Worm (Caenorhabditis elegans) whole organism, L4 larva: Measurements from ENCODE around the gene F32B6.4.
A peak's percentile ranks its signal among the peaks of the same experiment; 100 is the strongest.

Experiments used
- F10B5.3 ChIP-seq: sonication (generic microtip); optimal IDR thresholded peaks from 2 replicates; lab custom pipeline; 2016; ENCODE audit warnings: mild to moderate bottlenecking, missing genetic modification characterization, missing compliant biosample characterization
- F37D6.2 ChIP-seq: sonication (generic microtip); optimal IDR thresholded peaks from 2 replicates; lab custom pipeline; 2016; ENCODE audit warnings: mild to moderate bottlenecking, missing genetic modification characterization, missing compliant biosample characterization
- F49E8.2 ChIP-seq: sonication (generic microtip); optimal IDR thresholded peaks from 2 replicates; lab custom pipeline; 2016; ENCODE audit warnings: missing compliant biosample characterization, mild to moderate bottlenecking, missing genetic modification characterization, borderline replicate concordance
- Y105C5A.15 ChIP-seq: fragments of 200-800 bp; sonication (Bioruptor generic); IDR thresholded peaks from 2 replicates; pipeline ENCODE4 v1.3.6; 2022; ENCODE audit warnings: missing genetic modification characterization, missing compliant biosample characterization
- Y48G9A.11 ChIP-seq: fragments of 200-800 bp; sonication (Bioruptor generic); IDR thresholded peaks from 2 replicates; pipeline ENCODE4 v1.3.6; 2022; ENCODE audit warnings: missing genetic modification reagents, missing genetic modification characterization, missing compliant biosample characterization
- ZK546.5 ChIP-seq, 2 experiments: sonication (generic microtip); optimal IDR thresholded peaks; 2 replicates each; lab custom pipeline; 2017; ENCODE audit warnings: missing biosample characterization in 2 of 2, missing genetic modification characterization in 2 of 2
- ama-1 ChIP-seq: fragments of 150-350 bp; optimal IDR thresholded peaks from 2 replicates; lab custom pipeline; 2014; ENCODE audit warnings: inconsistent platforms, mixed read lengths
- arid-1 ChIP-seq: fragments of 200-800 bp; sonication (Bioruptor generic); conservative IDR thresholded peaks from 2 replicates; pipeline ENCODE4 v1.3.6; 2022; ENCODE audit warnings: missing genetic modification reagents, missing genetic modification characterization, missing compliant biosample characterization
- ceh-82 ChIP-seq: sonication (generic microtip); optimal IDR thresholded peaks from 2 replicates; lab custom pipeline; 2017; ENCODE audit warnings: missing biosample characterization, missing genetic modification characterization
- ces-1 ChIP-seq: fragments of 150-350 bp; sonication (generic microtip); optimal IDR thresholded peaks from 4 replicates; lab custom pipeline; 2014; ENCODE audit warnings: missing biosample characterization, missing genetic modification reagents, missing genetic modification characterization
- dmd-6 ChIP-seq: fragments of 200-800 bp; sonication (Bioruptor generic); IDR thresholded peaks from 2 replicates; pipeline ENCODE4 v1.3.6; 2022; ENCODE audit warnings: missing genetic modification reagents, missing genetic modification characterization, missing compliant biosample characterization
- dmd-9 ChIP-seq: fragments of 200-800 bp; sonication (Bioruptor generic); IDR thresholded peaks from 2 replicates; pipeline ENCODE4 v1.3.6; 2022; ENCODE audit warnings: missing genetic modification reagents, missing genetic modification characterization, missing compliant biosample characterization
- dpl-1 ChIP-seq: fragments of 150-350 bp; optimal IDR thresholded peaks from 2 replicates; lab custom pipeline; 2014; ENCODE audit warnings: missing biosample characterization, missing genetic modification reagents, missing genetic modification characterization
- duxl-1 ChIP-seq: sonication (generic microtip); optimal IDR thresholded peaks from 2 replicates; lab custom pipeline; 2016; ENCODE audit warnings: mild to moderate bottlenecking, missing genetic modification characterization, moderate library complexity, missing compliant biosample characterization; ENCODE audit not compliant: poor library complexity
- fkh-10 ChIP-seq: fragments of 150-350 bp; optimal IDR thresholded peaks from 2 replicates; lab custom pipeline; 2014; ENCODE audit warnings: missing biosample characterization, missing genetic modification reagents, missing genetic modification characterization
- hif-1 ChIP-seq, 2 experiments: sonication (generic microtip); optimal IDR thresholded peaks; 2 replicates each; lab custom pipeline; 2016 to 2017; ENCODE audit warnings: missing compliant biosample characterization in 2 of 2, missing genetic modification characterization in 2 of 2, missing genetic modification reagents in 2 of 2, missing genotype in 2 of 2, mild to moderate bottlenecking in 1 of 2
- hlh-30 ChIP-seq: sonication (generic microtip); optimal IDR thresholded peaks from 2 replicates; lab custom pipeline; 2017; ENCODE audit warnings: antibody characterized with exemption, mild to moderate bottlenecking, missing genetic modification characterization, missing compliant biosample characterization; ENCODE audit not compliant: insufficient read depth
- lin-1 ChIP-seq: fragments of 200-800 bp; sonication (Bioruptor generic); IDR thresholded peaks from 2 replicates; pipeline ENCODE4 v1.3.6; 2022; ENCODE audit warnings: missing genetic modification reagents, missing genetic modification characterization, missing compliant biosample characterization
- lin-13 ChIP-seq: fragments of 150-350 bp; optimal IDR thresholded peaks from 2 replicates; lab custom pipeline; 2014; ENCODE audit warnings: missing biosample characterization, missing genetic modification reagents, missing genetic modification characterization
- lin-15B ChIP-seq: fragments of 150-350 bp; sonication (generic microtip); optimal IDR thresholded peaks from 3 replicates; lab custom pipeline; 2014; ENCODE audit warnings: missing biosample characterization, missing genetic modification characterization
- lin-39 ChIP-seq: fragments of 150-350 bp; optimal IDR thresholded peaks from 2 replicates; lab custom pipeline; 2014; ENCODE audit warnings: missing biosample characterization, missing genetic modification reagents, missing genetic modification characterization
- madf-5 ChIP-seq, 2 experiments: fragments of 200-800 bp; sonication (Bioruptor generic); IDR thresholded peaks; 2 replicates each; pipeline ENCODE4 v1.3.6; 2022; ENCODE audit warnings: missing compliant biosample characterization in 2 of 2, missing genetic modification characterization in 2 of 2
- madf-9 ChIP-seq: fragments of 200-800 bp; sonication (Bioruptor generic); conservative IDR thresholded peaks from 2 replicates; pipeline ENCODE4 v1.3.6; 2022; ENCODE audit warnings: missing genetic modification reagents, missing genetic modification characterization, missing compliant biosample characterization
- mep-1 ChIP-seq: fragments of 150-350 bp; sonication (generic microtip); optimal IDR thresholded peaks from 3 replicates; lab custom pipeline; 2014; ENCODE audit warnings: missing biosample characterization, missing genetic modification characterization
- nhr-11 ChIP-seq: fragments of 150-350 bp; optimal IDR thresholded peaks from 2 replicates; lab custom pipeline; 2014; ENCODE audit warnings: missing biosample characterization, missing genetic modification characterization
- nhr-111 ChIP-seq: fragments of 200-800 bp; sonication (Bioruptor generic); optimal IDR thresholded peaks from 2 replicates; lab custom pipeline; 2018; ENCODE audit warnings: mild to moderate bottlenecking, missing genetic modification characterization, missing compliant biosample characterization
- nhr-28 ChIP-seq: fragments of 150-350 bp; optimal IDR thresholded peaks from 2 replicates; lab custom pipeline; 2014; ENCODE audit warnings: missing biosample characterization, missing genetic modification characterization
- pha-4 ChIP-seq, 2 experiments: fragments of 150-350 bp in 1 of 2; fragments of 200-800 bp in 1 of 2; sonication (Bioruptor generic) in 1 of 2; IDR thresholded peaks in 1 of 2; optimal IDR thresholded peaks in 1 of 2; 2 replicates each; pipeline versions ENCODE4 v1.3.6 to Lab custom; 2014 to 2022; ENCODE audit warnings: missing genetic modification characterization in 2 of 2, missing genetic modification reagents in 2 of 2, missing biosample characterization in 1 of 2, missing compliant biosample characterization in 1 of 2
- sdz-12 ChIP-seq: fragments of 200-800 bp; sonication (Bioruptor generic); optimal IDR thresholded peaks from 2 replicates; lab custom pipeline; 2018; ENCODE audit warnings: mild to moderate bottlenecking, missing genetic modification characterization, missing compliant biosample characterization
- snpc-4 ChIP-seq: fragments of 150-350 bp; optimal IDR thresholded peaks from 2 replicates; lab custom pipeline; 2014; ENCODE audit warnings: missing biosample characterization, missing genetic modification characterization
- unc-62 ChIP-seq, 3 experiments: fragments of 150-350 bp in 1 of 3; sonication (generic microtip); optimal IDR thresholded peaks in 2 of 3; peaks in 1 of 3; 1 replicate in 1 of 3; 2 replicates in 2 of 3; lab custom pipeline; 2014 to 2017; ENCODE audit warnings: missing biosample characterization in 3 of 3, missing genetic modification characterization in 3 of 3, missing genetic modification reagents in 3 of 3, missing genotype in 1 of 3
- zfp-2 ChIP-seq: sonication (generic microtip); optimal IDR thresholded peaks from 2 replicates; lab custom pipeline; 2016; ENCODE audit warnings: mild to moderate bottlenecking, missing genetic modification characterization, missing compliant biosample characterization
- zip-11 ChIP-seq: fragments of 200-800 bp; sonication (Bioruptor generic); IDR thresholded peaks from 2 replicates; pipeline ENCODE4 v1.3.6; 2022; ENCODE audit warnings: missing genetic modification characterization, missing compliant biosample characterization

The F32B6.4 gene

ce11 chrIV:9866865-9867264 lies 25.0 kb downstream of the F32B6.4 start:
- TF ChIP-seq dpl-1 (GFP tag; lab: Kevin White, UChicago), result no peak
- TF ChIP-seq nhr-28 (tag; lab: Kevin White, UChicago), result peak; percentile 86
- TF ChIP-seq lin-13 (GFP tag; lab: Kevin White, UChicago), result no peak

DNA sequence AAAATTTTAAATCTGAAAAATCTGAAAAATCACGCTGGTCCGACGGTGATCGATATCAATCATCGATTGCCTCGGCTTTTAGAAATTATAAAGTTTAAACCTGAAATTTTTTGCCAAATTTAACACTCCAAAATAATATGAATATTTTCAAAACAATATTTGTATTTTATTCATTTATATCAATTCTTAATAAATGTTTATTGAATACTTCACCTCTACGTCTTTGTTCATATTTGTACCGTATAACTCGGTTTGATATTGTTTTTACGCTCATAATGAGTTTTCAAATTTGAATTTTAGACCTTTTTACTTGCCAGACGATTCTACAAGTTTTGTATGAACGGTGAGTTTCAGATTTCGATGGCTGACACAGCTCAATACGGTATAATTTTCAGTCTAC lies 27.1 kb downstream of the F32B6.4 start, which contains the start of the genes K07F5.15 and K07F5.22:
K07F5.15 (plus strand) TSS at position 301 of the 400 bp plus-strand sequence.
K07F5.22 (plus strand) TSS at position 301 of the 400 bp plus-strand sequence.
- TF ChIP-seq nhr-111 (GFP tag; lab: Kevin White, UChicago) (no peak), ceh-82 (tag; lab: Kevin White, UChicago) (no peak), lin-15B (tag; lab: Kevin White, UChicago) (no peak), madf-5 (GFP tag; IDR thresholded peaks at IDR 0.05; lab: Robert Waterston, UW) (no peak), madf-9 (no peak), mep-1 (tag; lab: Kevin White, UChicago) (no peak), pha-4 (GFP tag; IDR thresholded peaks at IDR 0.05; lab: Robert Waterston, UW) (no peak), pha-4 (tag; optimal IDR thresholded peaks at IDR 0.05; lab: Kevin White, UChicago) (no peak), F37D6.2 (tag; lab: Kevin White, UChicago) (no peak), lin-39 (tag; lab: Kevin White, UChicago) (no peak), nhr-11 (tag; lab: Kevin White, UChicago) (no peak), snpc-4 (no peak), lin-1 (no peak), hif-1 (tag; optimal IDR thresholded peaks at IDR 0.05; lab: Kevin White, UChicago) (no peak), unc-62 (GFP tag; optimal IDR thresholded peaks at IDR 0.05 in 1 of 2; lab: Kevin White, UChicago) (no peak), unc-62 (tag; optimal IDR thresholded peaks at IDR 0.05; lab: Kevin White, UChicago) (no peak)

DNA sequence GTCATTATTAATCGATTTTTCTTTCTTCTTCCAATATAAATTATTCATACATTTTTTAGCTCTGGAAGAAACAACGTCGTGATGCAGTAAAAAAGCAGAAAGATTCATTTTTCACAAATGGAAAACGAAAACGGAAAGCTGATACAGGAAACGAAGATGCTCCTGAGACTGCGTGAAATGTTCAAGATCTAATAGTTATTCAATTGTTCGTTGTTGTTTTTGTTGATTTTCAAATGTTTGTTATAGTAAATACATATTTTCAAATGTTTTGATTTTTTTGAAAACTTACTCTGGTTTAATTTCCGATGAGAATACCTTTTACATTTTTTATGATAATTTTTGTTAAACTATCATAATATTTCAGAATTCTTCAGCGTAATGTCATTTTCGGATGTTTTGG lies 28.0 kb downstream of the F32B6.4 start, which contains the start of gene K07F5.16:
K07F5.16 (plus strand) TSS at position 301 of the 400 bp plus-strand sequence.
- TF ChIP-seq F49E8.2 (no peak), F10B5.3 (tag; lab: Kevin White, UChicago) (no peak), ces-1 (no peak)

DNA sequence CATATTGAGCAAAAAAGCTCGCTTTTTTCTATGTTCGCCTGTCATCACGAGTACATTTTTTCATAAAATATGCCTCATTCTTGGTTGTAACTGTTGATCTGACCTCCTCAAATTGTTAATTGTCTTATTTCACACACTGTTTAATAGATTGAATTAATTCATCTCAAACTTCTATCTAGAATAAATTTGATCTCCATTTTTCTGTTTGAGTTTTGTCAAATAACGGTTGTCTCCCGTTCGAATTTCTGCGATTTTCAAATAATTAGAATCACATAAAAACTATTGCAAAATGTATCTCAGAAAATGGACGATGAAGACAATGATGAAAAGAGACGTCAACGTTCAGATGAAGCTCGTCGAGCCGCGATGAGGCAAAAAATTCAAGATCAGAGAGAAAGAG lies 29.9 kb downstream of the F32B6.4 start, which contains the start of gene K07F5.14:
K07F5.14 (plus strand) TSS at position 301 of the 400 bp plus-strand sequence.
- no peak for TF ChIP-seq hlh-30 (tag; lab: Kevin White, UChicago)
- TF ChIP-seq, all 104 proteins: peak for 0

DNA sequence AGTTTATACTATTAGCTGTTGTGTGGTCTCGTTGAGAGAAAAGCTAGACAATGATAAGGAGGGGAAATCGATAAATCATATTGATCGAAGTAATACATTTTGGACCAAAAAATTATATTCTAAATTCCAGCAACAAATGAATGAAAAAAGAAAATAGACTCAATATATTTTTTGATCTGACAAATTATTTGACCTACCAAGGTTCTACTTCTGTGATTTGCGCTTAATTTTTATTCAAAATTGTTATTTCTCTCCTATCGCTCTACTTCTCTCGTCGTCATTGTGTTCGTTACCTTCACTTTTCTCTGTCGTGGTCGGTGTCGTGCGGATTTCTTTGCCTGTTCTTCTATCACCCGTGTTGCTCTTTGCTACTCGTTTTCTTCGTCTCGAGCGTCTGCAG lies 32.9 kb downstream of the F32B6.4 start:
- TF ChIP-seq unc-62 (GFP tag; optimal IDR thresholded peaks at IDR 0.05 in 1 of 2; lab: Kevin White, UChicago), result no peak
- no peak for TF ChIP-seq unc-62 (tag; optimal IDR thresholded peaks at IDR 0.05; lab: Kevin White, UChicago)
- TF ChIP-seq lin-39 (tag; lab: Kevin White, UChicago), result no peak
- no peak for TF ChIP-seq zfp-2 (tag; lab: Kevin White, UChicago)
- TF ChIP-seq dmd-9 (GFP tag; lab: Robert Waterston, UW), result no peak
- no peak for TF ChIP-seq Y48G9A.11
- no peak for TF ChIP-seq sdz-12 (GFP tag; lab: Kevin White, UChicago)
- TF ChIP-seq duxl-1 (tag; lab: Kevin White, UChicago), result no peak
- TF ChIP-seq Y105C5A.15 (GFP tag; lab: Robert Waterston, UW), result no peak
- no peak for TF ChIP-seq zip-11 (GFP tag; lab: Robert Waterston, UW)
- TF ChIP-seq ama-1, result no peak
- TF ChIP-seq fkh-10 (GFP tag; lab: Kevin White, UChicago), result no peak
- TF ChIP-seq lin-15B (tag; lab: Kevin White, UChicago), result no peak
- no peak for TF ChIP-seq ZK546.5 (tag; optimal IDR thresholded peaks at IDR 0.05; lab: Kevin White, UChicago)
- TF ChIP-seq dmd-6, result no peak
- TF ChIP-seq arid-1 (GFP tag; lab: Robert Waterston, UW), result no peak
